Worm (Caenorhabditis elegans): Measurements from ENCODE around the gene pals-17.

DNA sequence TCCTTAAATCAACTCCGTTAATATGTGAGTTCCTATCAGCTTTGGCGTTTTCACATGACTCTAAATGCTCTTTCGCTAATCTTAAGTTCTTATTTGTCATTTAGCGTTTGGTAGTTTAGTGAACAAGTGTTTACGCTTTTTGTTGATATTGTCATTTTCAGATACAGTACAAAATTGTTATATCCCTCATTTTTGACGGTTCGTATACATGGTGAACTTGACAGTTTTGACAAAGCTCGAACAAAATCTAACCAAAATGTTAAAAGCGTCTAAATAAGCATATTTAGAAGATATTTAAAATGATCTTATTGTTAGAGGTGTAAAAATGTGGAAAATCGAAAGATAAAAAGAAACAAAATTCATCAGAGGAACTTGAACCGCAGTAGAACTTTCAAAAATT is 8.2 kb downstream of the pals-17 start:
- no peak for TF ChIP-seq ceh-32 (tag; optimal IDR thresholded peaks at IDR 0.05; ENCODE audit: poor library complexity)
- no peak for TF ChIP-seq lin-38 (GFP tag; IDR thresholded peaks at IDR 0.05)
- no peak for TF ChIP-seq daf-8 (GFP tag; IDR thresholded peaks at IDR 0.05)
- TF ChIP-seq lsy-2 (tag; optimal IDR thresholded peaks at IDR 0.05): no peak
- no peak for TF ChIP-seq hlh-11 (tag; optimal IDR thresholded peaks at IDR 0.05)
- TF ChIP-seq nhr-11 (tag; optimal IDR thresholded peaks at IDR 0.05): no peak
- no peak for TF ChIP-seq pha-4 (GFP tag; IDR thresholded peaks at IDR 0.05)
- no peak for TF ChIP-seq pha-4 (tag; optimal IDR thresholded peaks at IDR 0.05)
- TF ChIP-seq ama-1 (optimal IDR thresholded peaks at IDR 0.05): no peak
- TF ChIP-seq aly-2 (tag; optimal IDR thresholded peaks at IDR 0.05): no peak
- no peak for TF ChIP-seq mxl-2 (GFP tag; conservative IDR thresholded peaks at IDR 0.05)
- TF ChIP-seq unc-62 (GFP tag; optimal IDR thresholded peaks at IDR 0.05 in 1 of 2): no peak
- no peak for TF ChIP-seq unc-62 (tag; optimal IDR thresholded peaks at IDR 0.05)
- no peak for TF ChIP-seq ZK337.2 (GFP tag; IDR thresholded peaks at IDR 0.05)
